Fruit fly (Drosophila melanogaster): ENCODE measurements around the gene Hs2st.

- TF ChIP-seq psq (optimal IDR thresholded peaks at IDR 0.05) = no peak
- no peak for TF ChIP-seq Sin3A (optimal IDR thresholded peaks at IDR 0.05)
Observed at dm6 chr2L:19393703-19394210, 50.8 kb downstream of the Hs2st start, which contains the start of gene CG31798.

Measured in Kc167 (cell line).